Fruit fly (Drosophila melanogaster) whole organism, adult: ENCODE results near the gene Hmx.

ENCODE experiments used
- CG11617 ChIP-seq: fragments of 200-800 bp; sonication (Bioruptor generic); optimal IDR thresholded peaks from 2 replicates; lab custom pipeline; 2017; ENCODE audit warnings: mild to moderate bottlenecking, missing biosample characterization, missing genetic modification reagents, missing genetic modification characterization
- CG12768 ChIP-seq: fragments of 200-800 bp; sonication (Bioruptor generic); optimal IDR thresholded peaks from 2 replicates; lab custom pipeline; 2017; ENCODE audit warnings: missing biosample characterization, missing genetic modification characterization, mild to moderate bottlenecking, moderate library complexity, missing genetic modification reagents
- CG14711 ChIP-seq: fragments of 200-800 bp; sonication (Bioruptor generic); optimal IDR thresholded peaks from 2 replicates; lab custom pipeline; 2018; ENCODE audit warnings: missing biosample characterization, mild to moderate bottlenecking, missing genetic modification characterization, moderate library complexity
- CG1620 ChIP-seq: fragments of 200-800 bp; sonication (Bioruptor generic); optimal IDR thresholded peaks from 2 replicates; lab custom pipeline; 2016; ENCODE audit warnings: missing biosample characterization, missing genetic modification characterization
- CG33017 ChIP-seq: fragments of 200-800 bp; sonication (Bioruptor generic); optimal IDR thresholded peaks from 2 replicates; lab custom pipeline; 2018; ENCODE audit warnings: missing biosample characterization, mild to moderate bottlenecking, missing genetic modification characterization, moderate library complexity
- CG5204 ChIP-seq: fragments of 200-800 bp; sonication (Bioruptor generic); optimal IDR thresholded peaks from 2 replicates; lab custom pipeline; 2016; ENCODE audit warnings: missing biosample characterization, missing genetic modification characterization
- CG7045 ChIP-seq: fragments of 200-800 bp; sonication (Bioruptor generic); optimal IDR thresholded peaks from 2 replicates; lab custom pipeline; 2017; ENCODE audit warnings: missing biosample characterization, mild to moderate bottlenecking, missing genetic modification characterization
- CG7101 ChIP-seq: fragments of 200-800 bp; sonication (Bioruptor generic); optimal IDR thresholded peaks from 2 replicates; lab custom pipeline; 2018; ENCODE audit warnings: missing biosample characterization, mild to moderate bottlenecking, missing genetic modification characterization, moderate library complexity
- Clk ChIP-seq: fragments of 200-800 bp; sonication (Bioruptor generic); optimal IDR thresholded peaks from 2 replicates; lab custom pipeline; 2017; ENCODE audit warnings: missing biosample characterization, missing genetic modification characterization
- Crg-1 ChIP-seq: fragments of 200-800 bp; sonication (Bioruptor generic); optimal IDR thresholded peaks from 2 replicates; lab custom pipeline; 2016; ENCODE audit warnings: missing biosample characterization, missing genetic modification characterization
- Hr96 ChIP-seq: fragments of 200-800 bp; sonication (Bioruptor generic); optimal IDR thresholded peaks from 2 replicates; lab custom pipeline; 2016; ENCODE audit warnings: missing biosample characterization, missing genetic modification characterization
- Mnt ChIP-seq: fragments of 200-800 bp; sonication (Bioruptor generic); optimal IDR thresholded peaks from 2 replicates; lab custom pipeline; 2016; ENCODE audit warnings: missing biosample characterization, mild to moderate bottlenecking, missing genetic modification characterization
- bab1 ChIP-seq: fragments of 200-800 bp; sonication (Bioruptor generic); optimal IDR thresholded peaks from 3 replicates; lab custom pipeline; 2019; ENCODE audit warnings: missing biosample characterization, mild to moderate bottlenecking, missing genetic modification characterization, moderate library complexity
- cic ChIP-seq: fragments of 200-800 bp; sonication (Bioruptor generic); optimal IDR thresholded peaks from 2 replicates; lab custom pipeline; 2017; ENCODE audit warnings: missing biosample characterization, mild to moderate bottlenecking, missing genetic modification characterization, moderate library complexity
- cnc ChIP-seq, 2 experiments: fragments of >200 bp; optimal IDR thresholded peaks; 2 replicates each; lab custom pipeline; 2017
- kay ChIP-seq: fragments of 200-800 bp; sonication (Bioruptor generic); peaks from one replicate; lab custom pipeline; 2016; ENCODE audit warnings: missing biosample characterization, missing genetic modification characterization, borderline replicate concordance
- ovo ChIP-seq: fragments of 200-800 bp; sonication (Bioruptor generic); optimal IDR thresholded peaks from 2 replicates; lab custom pipeline; 2016; ENCODE audit warnings: missing biosample characterization, missing genetic modification characterization
- pad ChIP-seq: fragments of 200-800 bp; sonication (Bioruptor generic); optimal IDR thresholded peaks from 3 replicates; lab custom pipeline; 2017; ENCODE audit warnings: missing biosample characterization, missing genetic modification characterization, mild to moderate bottlenecking, moderate library complexity, missing genetic modification reagents
- tj ChIP-seq: fragments of 200-800 bp; sonication (Bioruptor generic); optimal IDR thresholded peaks from 3 replicates; lab custom pipeline; 2017; ENCODE audit warnings: missing biosample characterization, mild to moderate bottlenecking, missing genetic modification characterization, moderate library complexity
- toe ChIP-seq: fragments of 200-800 bp; sonication (Bioruptor generic); optimal IDR thresholded peaks from 2 replicates; lab custom pipeline; 2016; ENCODE audit warnings: missing biosample characterization, missing genetic modification characterization

Hmx gene

dm6 chr3R:17549985-17550384 lies 8.7 kb upstream of the Hmx start:
- no peak for TF ChIP-seq cnc (optimal IDR thresholded peaks at IDR 0.05; lab: Kevin White, UChicago)
- TF ChIP-seq kay, result no peak
- TF ChIP-seq toe (GFP tag; lab: Kevin White, UChicago), result no peak
- TF ChIP-seq CG11617, result no peak
- no peak for TF ChIP-seq cic (GFP tag; lab: Kevin White, UChicago)
- no peak for TF ChIP-seq CG5204 (GFP tag; lab: Kevin White, UChicago)
- no peak for TF ChIP-seq CG7045
- TF ChIP-seq bab1 (GFP tag; lab: Kevin White, UChicago), result no peak
- no peak for TF ChIP-seq CG1620
- TF ChIP-seq Clk (GFP tag; lab: Kevin White, UChicago), result no peak
- no peak for TF ChIP-seq CG33017
- no peak for TF ChIP-seq tj (GFP tag; lab: Kevin White, UChicago)

DNA sequence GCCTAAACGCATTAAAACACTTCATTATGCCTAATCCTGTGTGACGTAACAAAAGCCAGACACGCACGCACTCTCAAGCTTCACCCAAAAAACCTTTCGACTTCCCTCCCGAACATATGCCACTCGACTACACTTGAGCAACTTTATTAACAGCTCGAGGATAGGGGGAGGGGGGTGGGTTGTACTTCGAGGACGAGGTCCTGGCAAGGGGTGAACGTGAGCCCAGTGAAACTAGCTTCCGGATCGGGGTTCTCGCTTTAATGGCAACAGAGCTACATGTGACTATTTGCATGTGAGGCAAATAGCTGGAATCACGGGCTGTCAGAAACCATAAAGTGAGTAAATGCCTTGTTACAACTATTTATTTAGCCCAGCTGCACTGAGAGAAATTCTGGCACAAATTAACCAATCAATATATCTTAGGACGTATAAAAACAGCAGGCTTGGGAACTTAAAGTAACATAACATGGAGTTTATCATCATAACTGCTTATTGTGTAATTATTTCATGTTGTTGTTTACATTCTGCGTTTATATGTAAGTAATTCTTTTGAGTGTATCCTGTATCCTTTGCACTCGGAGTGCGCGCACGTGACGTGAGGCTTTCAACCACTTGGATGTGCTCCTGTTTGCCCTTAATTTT lies 7.8 kb upstream of the Hmx start:
- TF ChIP-seq CG7045, result no peak
- TF ChIP-seq Crg-1, result no peak
- TF ChIP-seq bab1 (GFP tag; lab: Kevin White, UChicago), result no peak

dm6 chr3R:17557487-17557886 lies 1.2 kb upstream of the Hmx start:
- no peak for TF ChIP-seq CG7101 (tag; lab: Kevin White, UChicago)
- TF ChIP-seq ovo (GFP tag; lab: Kevin White, UChicago), result no peak
- no peak for TF ChIP-seq cnc (optimal IDR thresholded peaks at IDR 0.05; lab: Kevin White, UChicago)
- no peak for TF ChIP-seq CG12768 (GFP tag; lab: Kevin White, UChicago)
- TF ChIP-seq toe (GFP tag; lab: Kevin White, UChicago), result no peak
- TF ChIP-seq CG14711 (tag; lab: Kevin White, UChicago), result no peak
- no peak for TF ChIP-seq Clk (GFP tag; lab: Kevin White, UChicago)
- no peak for TF ChIP-seq CG33017
- TF ChIP-seq CG7045, result no peak
- TF ChIP-seq tj (GFP tag; lab: Kevin White, UChicago), result no peak

- TF ChIP-seq tj (GFP tag; lab: Kevin White, UChicago) (no peak), Crg-1 (no peak), ovo (GFP tag; lab: Kevin White, UChicago) (no peak), Hr96 (GFP tag; lab: Kevin White, UChicago) (no peak), bab1 (GFP tag; lab: Kevin White, UChicago) (no peak), Mnt (GFP tag; lab: Kevin White, UChicago) (no peak), pad (GFP tag; lab: Kevin White, UChicago) (no peak), CG12768 (GFP tag; lab: Kevin White, UChicago) (no peak), kay (no peak)
Observed at dm6 chr3R:17561175-17561574, 2.4 kb downstream of the Hmx start.

DNA sequence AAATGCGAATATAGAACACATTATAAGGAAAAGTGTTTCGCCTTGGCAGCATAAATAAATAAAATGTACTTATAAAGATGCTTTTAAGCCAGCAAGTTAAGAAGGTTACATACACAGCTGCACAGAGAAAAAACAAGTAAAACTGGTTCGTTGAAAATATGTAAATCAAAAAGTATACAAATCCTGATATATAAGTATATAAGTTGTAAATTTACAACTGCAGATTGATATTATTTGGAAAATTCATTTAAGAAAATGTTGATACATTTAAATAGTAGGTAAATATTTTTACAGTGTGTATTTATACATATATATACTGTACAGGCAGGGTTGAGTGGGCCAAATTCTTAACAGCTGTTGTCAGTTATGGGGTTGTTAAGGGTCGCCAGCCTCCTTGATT lies 6.1 kb downstream of the Hmx start:
- TF ChIP-seq cic (GFP tag; lab: Kevin White, UChicago) (no peak), pad (GFP tag; lab: Kevin White, UChicago) (no peak), CG11617 (no peak), kay (no peak), CG12768 (GFP tag; lab: Kevin White, UChicago) (no peak), Crg-1 (no peak), CG7101 (tag; lab: Kevin White, UChicago) (no peak), CG33017 (no peak), tj (GFP tag; lab: Kevin White, UChicago) (no peak), CG14711 (tag; lab: Kevin White, UChicago) (no peak)

DNA sequence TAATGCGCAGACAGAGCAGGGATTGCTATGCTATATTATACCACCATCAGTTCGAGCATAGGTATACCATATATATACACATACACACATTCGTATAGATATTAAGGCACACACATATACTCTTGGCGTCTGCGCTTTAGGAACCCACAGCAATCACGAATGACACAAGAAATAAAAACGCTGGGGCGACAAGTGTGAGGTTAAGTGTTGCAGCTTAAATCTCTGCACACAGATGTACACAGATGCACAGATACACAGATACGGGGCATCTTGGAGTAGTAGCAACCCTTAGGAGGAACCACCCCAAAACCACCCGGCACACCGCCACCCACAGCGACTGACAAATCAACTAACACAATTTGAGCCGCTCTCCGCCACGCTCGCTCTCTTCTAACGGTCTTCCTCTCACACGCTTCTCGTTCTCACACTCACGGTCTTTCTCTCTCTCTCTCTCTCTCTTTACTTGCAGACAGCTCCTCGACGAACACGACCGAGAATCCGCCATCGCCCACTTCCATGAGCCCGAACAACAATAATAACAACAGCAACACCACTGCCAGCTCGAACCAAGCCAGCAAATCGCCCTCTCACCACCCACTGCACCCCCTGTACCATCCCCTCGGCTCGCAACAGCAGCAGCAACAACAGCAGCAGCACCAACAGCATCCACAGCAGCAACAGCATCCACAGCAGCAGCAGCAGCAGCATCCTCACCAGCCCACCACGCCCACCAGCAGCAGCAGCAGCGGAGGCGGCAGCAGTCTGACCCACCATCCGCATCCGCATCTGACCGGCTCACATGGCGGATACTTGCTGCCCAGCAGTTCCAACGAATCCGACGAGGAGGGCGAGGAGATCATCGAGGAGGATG lies 8.1 kb downstream of the Hmx start:
- TF ChIP-seq pad (GFP tag; lab: Kevin White, UChicago) (peak; percentile 0), bab1 (GFP tag; lab: Kevin White, UChicago) (no peak)

dm6 chr3R:17583658-17584460 lies 25.1 kb downstream of the Hmx start:
- TF ChIP-seq toe (GFP tag; lab: Kevin White, UChicago) (no peak), tj (GFP tag; lab: Kevin White, UChicago) (no peak), CG5204 (GFP tag; lab: Kevin White, UChicago) (no peak), bab1 (GFP tag; lab: Kevin White, UChicago) (no peak), CG1620 (no peak), Crg-1 (no peak), CG33017 (no peak), ovo (GFP tag; lab: Kevin White, UChicago) (no peak), Hr96 (GFP tag; lab: Kevin White, UChicago) (no peak), cnc (optimal IDR thresholded peaks at IDR 0.05; lab: Kevin White, UChicago) (no peak), pad (GFP tag; lab: Kevin White, UChicago) (no peak), Mnt (GFP tag; lab: Kevin White, UChicago) (no peak), Clk (GFP tag; lab: Kevin White, UChicago) (no peak), kay (no peak), CG7045 (no peak), CG12768 (GFP tag; lab: Kevin White, UChicago) (no peak), CG14711 (tag; lab: Kevin White, UChicago) (no peak), cic (GFP tag; lab: Kevin White, UChicago) (no peak), CG7101 (tag; lab: Kevin White, UChicago) (no peak)
